Fruit fly (Drosophila melanogaster) whole organism, embryonic: ENCODE results near the gene CG8379.

Experiments
- ATbp ChIP-seq: fragments of 200-800 bp; sonication (Bioruptor generic); optimal IDR thresholded peaks from 2 replicates; lab custom pipeline; 2017; ENCODE audit warnings: missing biosample characterization, mild to moderate bottlenecking, missing genetic modification characterization, missing genetic modification reagents
- CG10267 ChIP-seq: fragments of 200-800 bp; sonication (Bioruptor generic); optimal IDR thresholded peaks from 2 replicates; lab custom pipeline; 2018; ENCODE audit warnings: missing biosample characterization, mild to moderate bottlenecking, missing genetic modification characterization, moderate library complexity
- CG10321 ChIP-seq: fragments of 200-800 bp; sonication (Bioruptor generic); IDR thresholded peaks from 2 replicates; pipeline ENCODE4 v1.3.6; 2022; ENCODE audit warnings: missing biosample characterization, missing genetic modification characterization
- CG11085 ChIP-seq: fragments of 200-800 bp; sonication (Bioruptor generic); IDR thresholded peaks from 2 replicates; pipeline ENCODE4 v1.3.6; 2022; ENCODE audit warnings: missing biosample characterization, missing genetic modification characterization
- CG11398 ChIP-seq: fragments of 200-800 bp; sonication (Bioruptor generic); optimal IDR thresholded peaks from 2 replicates; lab custom pipeline; 2016; ENCODE audit warnings: missing biosample characterization, missing genetic modification characterization
- CG11695 ChIP-seq: fragments of 200-800 bp; sonication (Bioruptor generic); IDR thresholded peaks from 3 replicates; pipeline ENCODE4 v1.3.6; 2022; ENCODE audit warnings: missing biosample characterization, missing genetic modification characterization
- CG14014 ChIP-seq: fragments of 200-800 bp; sonication (Bioruptor generic); IDR thresholded peaks from 2 replicates; pipeline ENCODE4 v1.3.6; 2022; ENCODE audit warnings: missing biosample characterization, missing genetic modification characterization
- CG14710 ChIP-seq: fragments of 200-800 bp; sonication (Bioruptor generic); optimal IDR thresholded peaks from 3 replicates; lab custom pipeline; 2019; ENCODE audit warnings: missing biosample characterization, mild to moderate bottlenecking, missing genetic modification characterization, moderate library complexity
- CG15011 ChIP-seq: fragments of 200-800 bp; sonication (Bioruptor generic); optimal IDR thresholded peaks from 3 replicates; lab custom pipeline; 2018; ENCODE audit warnings: missing biosample characterization, mild to moderate bottlenecking, missing genetic modification characterization
- CG1602 ChIP-seq: fragments of 200-800 bp; sonication (Bioruptor generic); optimal IDR thresholded peaks from 3 replicates; lab custom pipeline; 2016; ENCODE audit warnings: missing biosample characterization, missing genetic modification characterization
- CG16863 ChIP-seq: fragments of 200-800 bp; sonication (Bioruptor generic); optimal IDR thresholded peaks from 3 replicates; lab custom pipeline; 2016; ENCODE audit warnings: missing biosample characterization, missing genetic modification characterization
- CG17186 ChIP-seq: fragments of 200-800 bp; sonication (Bioruptor generic); optimal IDR thresholded peaks from 3 replicates; lab custom pipeline; 2017; ENCODE audit warnings: missing biosample characterization, missing genetic modification reagents, missing genetic modification characterization
- CG17385 ChIP-seq: fragments of 200-800 bp; sonication (Bioruptor generic); optimal IDR thresholded peaks from 3 replicates; lab custom pipeline; 2018; ENCODE audit warnings: missing biosample characterization, mild to moderate bottlenecking, missing genetic modification characterization
- CG17912 ChIP-seq: fragments of 200-800 bp; sonication (Bioruptor generic); optimal IDR thresholded peaks from 2 replicates; lab custom pipeline; 2018; ENCODE audit warnings: missing biosample characterization, mild to moderate bottlenecking, missing genetic modification characterization
- CG18262 ChIP-seq: fragments of 200-800 bp; optimal IDR thresholded peaks from 3 replicates; lab custom pipeline; 2019; ENCODE audit warnings: missing biosample characterization, mild to moderate bottlenecking, missing genetic modification characterization, moderate library complexity
- CG34224 ChIP-seq: fragments of 200-800 bp; sonication (Bioruptor generic); IDR thresholded peaks from 3 replicates; pipeline ENCODE4 v1.3.6; 2022; ENCODE audit warnings: missing biosample characterization, missing genetic modification characterization; ENCODE audit not compliant: partially characterized antibody
- CG3847 ChIP-seq: fragments of 200-800 bp; sonication (Bioruptor generic); IDR thresholded peaks from 2 replicates; pipeline ENCODE4 v1.3.6; 2022; ENCODE audit warnings: missing biosample characterization, missing genetic modification characterization
- CG4282 ChIP-seq: fragments of 200-800 bp; sonication (Bioruptor generic); optimal IDR thresholded peaks from 2 replicates; lab custom pipeline; 2016; ENCODE audit warnings: missing biosample characterization, missing genetic modification characterization
- CG5180 ChIP-seq: fragments of 200-800 bp; sonication (Bioruptor generic); optimal IDR thresholded peaks from 3 replicates; lab custom pipeline; 2017; ENCODE audit warnings: missing biosample characterization, missing genetic modification characterization, mild to moderate bottlenecking, moderate library complexity, missing genetic modification reagents
- CG7745 ChIP-seq: fragments of 200-800 bp; sonication (Bioruptor generic); optimal IDR thresholded peaks from 2 replicates; lab custom pipeline; 2018; ENCODE audit warnings: missing biosample characterization, mild to moderate bottlenecking, missing genetic modification characterization, moderate library complexity
- CG8290 ChIP-seq, 3 experiments: fragments of 200-800 bp; sonication (Bioruptor generic); optimal IDR thresholded peaks; 2 replicates each; lab custom pipeline; 2016 to 2019; ENCODE audit warnings: missing biosample characterization in 3 of 3, missing genetic modification characterization in 3 of 3, mild to moderate bottlenecking in 2 of 3, moderate library complexity in 1 of 3
- CG9876 ChIP-seq: fragments of 200-800 bp; sonication (Bioruptor generic); optimal IDR thresholded peaks from 2 replicates; lab custom pipeline; 2016; ENCODE audit warnings: missing biosample characterization, missing genetic modification characterization
- CG9932 ChIP-seq: fragments of 200-800 bp; sonication (Bioruptor generic); IDR thresholded peaks from 2 replicates; pipeline ENCODE4 v1.3.6; 2022; ENCODE audit warnings: missing biosample characterization, missing genetic modification characterization
- Dip2 ChIP-seq: fragments of 200-800 bp; sonication (Bioruptor generic); IDR thresholded peaks from 2 replicates; pipeline ENCODE4 v1.3.6; 2022; ENCODE audit warnings: missing biosample characterization, missing genetic modification characterization
- Doc2 ChIP-seq: fragments of 200-800 bp; sonication (Bioruptor generic); IDR thresholded peaks from 2 replicates; pipeline ENCODE4 v1.3.6; 2022; ENCODE audit warnings: missing biosample characterization, missing genetic modification characterization
- HLH4C ChIP-seq: fragments of 200-800 bp; sonication (Bioruptor generic); IDR thresholded peaks from 3 replicates; pipeline ENCODE4 v1.3.6; 2022; ENCODE audit warnings: missing biosample characterization, missing genetic modification characterization; ENCODE audit not compliant: partially characterized antibody
- MBD-R2 ChIP-seq: fragments of 200-800 bp; sonication (Bioruptor generic); IDR thresholded peaks from 2 replicates; pipeline ENCODE4 v1.3.6; 2022; ENCODE audit warnings: missing biosample characterization, missing genetic modification characterization
- Mad ChIP-seq: fragments of 200-800 bp; sonication (Bioruptor generic); optimal IDR thresholded peaks from 2 replicates; lab custom pipeline; 2016; ENCODE audit warnings: missing biosample characterization, missing genetic modification characterization
- Nf-YB ChIP-seq: fragments of 200-800 bp; sonication (Bioruptor generic); optimal IDR thresholded peaks from 3 replicates; lab custom pipeline; 2019; ENCODE audit warnings: missing biosample characterization, mild to moderate bottlenecking, missing genetic modification characterization, moderate library complexity
- Pdp1 ChIP-seq, 2 experiments: fragments of 200-800 bp; sonication (Bioruptor generic); optimal IDR thresholded peaks; 3 replicates each; lab custom pipeline; 2016; ENCODE audit warnings: missing biosample characterization in 2 of 2, missing genetic modification characterization in 2 of 2, mild to moderate bottlenecking in 1 of 2, moderate library complexity in 1 of 2
- Sox100B ChIP-seq: fragments of 200-800 bp; sonication (Bioruptor generic); optimal IDR thresholded peaks from 3 replicates; lab custom pipeline; 2018; ENCODE audit warnings: missing biosample characterization, mild to moderate bottlenecking, missing genetic modification characterization
- Sry-β ChIP-seq: fragments of 200-800 bp; sonication (Bioruptor generic); optimal IDR thresholded peaks from 2 replicates; lab custom pipeline; 2018; ENCODE audit warnings: missing biosample characterization, mild to moderate bottlenecking, missing genetic modification characterization, moderate library complexity
- Trl ChIP-seq, 3 experiments: fragments of >200 bp in 2 of 3; fragments of 200-800 bp in 1 of 3; sonication (Bioruptor generic) in 1 of 3; optimal IDR thresholded peaks; 2 replicates in 1 of 3; 3 replicates in 2 of 3; lab custom pipeline; 2016 to 2017; ENCODE audit warnings: missing biosample characterization in 1 of 3, missing genetic modification characterization in 1 of 3
- Vsx1 ChIP-seq: fragments of 200-800 bp; sonication (Bioruptor generic); optimal IDR thresholded peaks from 2 replicates; lab custom pipeline; 2017; ENCODE audit warnings: missing biosample characterization, mild to moderate bottlenecking, missing genetic modification characterization, missing genetic modification reagents
- aop ChIP-seq: fragments of 200-800 bp; sonication (Bioruptor generic); IDR thresholded peaks from 2 replicates; pipeline ENCODE4 v1.3.6; 2022; ENCODE audit warnings: missing biosample characterization, missing genetic modification characterization
- croc ChIP-seq: fragments of 200-800 bp; sonication (Bioruptor generic); conservative IDR thresholded peaks from 3 replicates; pipeline ENCODE4 v1.3.6; 2022; ENCODE audit warnings: missing biosample characterization, missing genetic modification characterization
- disco-r ChIP-seq: fragments of 200-800 bp; sonication (Bioruptor generic); optimal IDR thresholded peaks from 2 replicates; lab custom pipeline; 2016; ENCODE audit warnings: missing biosample characterization, missing genetic modification characterization
- dmrt11E ChIP-seq: fragments of 200-800 bp; sonication (Bioruptor generic); optimal IDR thresholded peaks from 3 replicates; lab custom pipeline; 2018; ENCODE audit warnings: missing biosample characterization, mild to moderate bottlenecking, missing genetic modification characterization, moderate library complexity
- fd3F ChIP-seq: fragments of 200-800 bp; sonication (Bioruptor generic); optimal IDR thresholded peaks from 2 replicates; lab custom pipeline; 2018; ENCODE audit warnings: missing biosample characterization, mild to moderate bottlenecking, missing genetic modification characterization, moderate library complexity
- gce ChIP-seq: fragments of 200-800 bp; sonication (Bioruptor generic); IDR thresholded peaks from 3 replicates; pipeline ENCODE4 v1.3.6; 2022; ENCODE audit warnings: missing biosample characterization, missing genetic modification characterization
- mld ChIP-seq: fragments of 200-800 bp; sonication (Bioruptor generic); IDR thresholded peaks from 3 replicates; pipeline ENCODE4 v1.3.6; 2022; ENCODE audit warnings: missing biosample characterization, missing genetic modification characterization; ENCODE audit not compliant: partially characterized antibody
- pros ChIP-seq: fragments of 200-800 bp; sonication (Bioruptor generic); optimal IDR thresholded peaks from 3 replicates; lab custom pipeline; 2019; ENCODE audit warnings: missing biosample characterization, mild to moderate bottlenecking, missing genetic modification characterization, moderate library complexity
- ranshi ChIP-seq: fragments of 200-800 bp; sonication (Bioruptor generic); IDR thresholded peaks from 2 replicates; pipeline ENCODE4 v1.3.6; 2022; ENCODE audit warnings: missing biosample characterization, missing genetic modification characterization
- ro ChIP-seq: fragments of 200-800 bp; sonication (Bioruptor generic); IDR thresholded peaks from 2 replicates; pipeline ENCODE4 v1.3.6; 2022; ENCODE audit warnings: missing biosample characterization, missing genetic modification characterization
- scrt ChIP-seq: fragments of 200-800 bp; sonication (Bioruptor generic); optimal IDR thresholded peaks from 2 replicates; lab custom pipeline; 2018; ENCODE audit warnings: missing biosample characterization, mild to moderate bottlenecking, missing genetic modification characterization, moderate library complexity
- sens ChIP-seq: fragments of 200-800 bp; sonication (Bioruptor generic); peaks from one replicate; lab custom pipeline; 2016; ENCODE audit warnings: missing biosample characterization, missing genetic modification characterization
- twi ChIP-seq: fragments of 200-800 bp; optimal IDR thresholded peaks from 2 replicates; lab custom pipeline; 2019; ENCODE audit warnings: missing biosample characterization, mild to moderate bottlenecking, missing genetic modification characterization, moderate library complexity

The CG8379 gene

dm6 chr3R:8810397-8811184, 13.6 kb upstream of the CG8379 start (continued):
- TF ChIP-seq CG1602 (peak; percentile 66), CG9932 (GFP tag; lab: Robert Waterston, UW) (no peak), sens (GFP tag; lab: Kevin White, UChicago) (peak; percentile 92), disco-r (GFP tag; lab: Kevin White, UChicago) (peak; percentile 80), CG17186 (GFP tag; lab: Kevin White, UChicago) (peak; percentile 67), ro (GFP tag; lab: Robert Waterston, UW) (no peak), Sry-β (GFP tag; lab: Kevin White, UChicago) (peak; percentile 71), CG11695 (GFP tag; lab: Robert Waterston, UW) (peak; percentile 26; the same call in 1 of the 3 replicates), MBD-R2 (GFP tag; lab: Robert Waterston, UW) (peak; percentile 47; the same call in 1 of the 2 replicates), aop (GFP tag; lab: Robert Waterston, UW) (peak; percentile 59; the same call in 1 of the 2 replicates), CG18262 (tag; lab: Kevin White, UChicago) (peak; percentile 54), CG14710 (tag; lab: Kevin White, UChicago) (peak; percentile 71), mld (GFP tag; lab: Robert Waterston, UW) (no peak), CG9876 (GFP tag; lab: Kevin White, UChicago) (peak; percentile 56), CG15011 (GFP tag; lab: Kevin White, UChicago) (peak; percentile 81), gce (GFP tag; lab: Robert Waterston, UW) (peak; percentile 84), HLH4C (GFP tag; lab: Robert Waterston, UW) (0 out of 3 replicates have a peak, but pooled peaks have one; percentile 7), Mad (GFP tag; lab: Kevin White, UChicago) (peak; percentile 76), CG4282 (peak; percentile 73), CG34224 (GFP tag; lab: Robert Waterston, UW) (no peak), CG16863 (GFP tag; lab: Kevin White, UChicago) (peak; percentile 84), CG17385 (GFP tag; lab: Kevin White, UChicago) (peak; percentile 81), pros (peak; percentile 78), CG10321 (GFP tag; lab: Robert Waterston, UW) (peak; percentile 54; the same call in 1 of the 2 replicates), CG14014 (GFP tag; lab: Robert Waterston, UW) (peak; percentile 85; the same call in 1 of the 2 replicates), CG3847 (GFP tag; lab: Robert Waterston, UW) (no peak), fd3F (GFP tag; lab: Kevin White, UChicago) (peak; percentile 68), Nf-YB (GFP tag; lab: Kevin White, UChicago) (peak; percentile 71), CG11085 (peak; percentile 30; the same call in 1 of the 2 replicates), ranshi (GFP tag; lab: Robert Waterston, UW) (peak; percentile 78; the same call in 1 of the 2 replicates), Sox100B (GFP tag; lab: Kevin White, UChicago) (peak; percentile 75), CG7745 (tag; lab: Kevin White, UChicago) (peak; percentile 95), CG11398 (peak; percentile 90), CG5180 (GFP tag; lab: Kevin White, UChicago) (peak; percentile 91), twi (tag; lab: Kevin White, UChicago) (peak; percentile 80), Dip2 (no peak), scrt (GFP tag; lab: Kevin White, UChicago) (peak; percentile 73), Doc2 (GFP tag; lab: Robert Waterston, UW) (no peak), CG10267 (peak; percentile 44), Trl (optimal IDR thresholded peaks at IDR 0.05; lab: Kevin White, UChicago) (no peak), Trl (GFP tag; optimal IDR thresholded peaks at IDR 0.05; lab: Kevin White, UChicago) (peak; percentile 41), CG8290 (GFP tag; optimal IDR thresholded peaks at IDR 0.05; lab: Kevin White, UChicago) (peak; percentile 62), CG8290 (tag; optimal IDR thresholded peaks at IDR 0.05; lab: Kevin White, UChicago) (peak; percentile 95 to 98), CG17912 (GFP tag; lab: Kevin White, UChicago) (peak; percentile 98), ATbp (GFP tag; lab: Kevin White, UChicago) (peak; percentile 98), Pdp1 (GFP tag; optimal IDR thresholded peaks at IDR 0.05; lab: Kevin White, UChicago) (peak in 1 of 2 experiments; percentile 95), croc (GFP tag; lab: Robert Waterston, UW) (peak; percentile 22; the same call in 1 of the 3 replicates), Vsx1 (GFP tag; lab: Kevin White, UChicago) (peak; percentile 94), dmrt11E (tag; lab: Kevin White, UChicago) (peak; percentile 77)
